Worm (Caenorhabditis elegans): ENCODE measurements around the gene nlp-13.

DNA sequence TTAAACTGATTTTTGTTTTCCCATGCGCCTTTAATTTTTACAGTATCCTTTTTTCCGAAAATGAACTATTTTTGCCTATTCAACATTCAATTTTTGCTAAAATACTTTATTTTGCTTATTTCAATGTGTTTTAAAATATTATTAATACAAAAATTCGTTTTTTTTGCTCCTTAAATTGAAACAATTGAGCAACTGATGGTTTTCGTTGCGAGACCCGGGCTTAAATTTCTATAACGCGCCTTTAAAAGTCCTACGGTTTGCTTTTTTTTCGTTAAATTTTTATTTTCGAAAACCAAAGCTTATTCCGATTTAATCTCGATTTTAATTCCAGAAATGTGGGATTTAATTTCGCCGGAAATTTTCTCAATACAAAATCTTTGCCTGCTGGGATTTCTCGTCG is 40.9 kb upstream of the nlp-13 start, which contains the start of gene algn-5:
- no peak for TF ChIP-seq ceh-82 (tag; optimal IDR thresholded peaks at IDR 0.05)
- TF ChIP-seq C16A3.4 (tag; optimal IDR thresholded peaks at IDR 0.05) = no peak

Data from whole organism, L1 larva.